Fruit fly (Drosophila melanogaster) whole organism, embryonic: ENCODE measurements around the gene CG13917.

ENCODE experiments used
- CG10147 ChIP-seq: fragments of 200-800 bp; sonication (Bioruptor generic); optimal IDR thresholded peaks from 2 replicates; lab custom pipeline; 2019; ENCODE audit warnings: missing biosample characterization, mild to moderate bottlenecking, missing genetic modification characterization, moderate library complexity
- CG11247 ChIP-seq: fragments of 200-800 bp; sonication (Bioruptor generic); IDR thresholded peaks from 2 replicates; pipeline ENCODE4 v1.3.6; 2022; ENCODE audit warnings: missing biosample characterization, missing genetic modification characterization
- CG11695 ChIP-seq: fragments of 200-800 bp; sonication (Bioruptor generic); IDR thresholded peaks from 3 replicates; pipeline ENCODE4 v1.3.6; 2022; ENCODE audit warnings: missing biosample characterization, missing genetic modification characterization
- CG12769 ChIP-seq: fragments of 200-800 bp; sonication (Bioruptor generic); optimal IDR thresholded peaks from 2 replicates; lab custom pipeline; 2019; ENCODE audit warnings: missing biosample characterization, mild to moderate bottlenecking, missing genetic modification characterization, moderate library complexity
- CG13894 ChIP-seq: fragments of 200-800 bp; sonication (Bioruptor generic); optimal IDR thresholded peaks from 3 replicates; lab custom pipeline; 2018; ENCODE audit warnings: missing biosample characterization, mild to moderate bottlenecking, missing genetic modification characterization, moderate library complexity
- CG14014 ChIP-seq: fragments of 200-800 bp; sonication (Bioruptor generic); IDR thresholded peaks from 2 replicates; pipeline ENCODE4 v1.3.6; 2022; ENCODE audit warnings: missing biosample characterization, missing genetic modification characterization
- CG15269 ChIP-seq: fragments of 200-800 bp; sonication (Bioruptor generic); optimal IDR thresholded peaks from 2 replicates; lab custom pipeline; 2018; ENCODE audit warnings: missing biosample characterization, mild to moderate bottlenecking, missing genetic modification characterization, moderate library complexity
- CG16779 ChIP-seq: fragments of 200-800 bp; sonication (Bioruptor generic); IDR thresholded peaks from 2 replicates; pipeline ENCODE4 v1.3.6; 2022; ENCODE audit warnings: missing biosample characterization, missing genetic modification characterization
- CG31441 ChIP-seq: fragments of 200-800 bp; sonication (Bioruptor generic); IDR thresholded peaks from 2 replicates; pipeline ENCODE4 v1.3.6; 2022; ENCODE audit warnings: missing biosample characterization, missing genetic modification characterization
- CG8089 ChIP-seq: fragments of 200-800 bp; sonication (Bioruptor generic); optimal IDR thresholded peaks from 3 replicates; lab custom pipeline; 2016; ENCODE audit warnings: missing biosample characterization, missing genetic modification characterization
- CG8290 ChIP-seq, 3 experiments: fragments of 200-800 bp; sonication (Bioruptor generic); optimal IDR thresholded peaks; 2 replicates each; lab custom pipeline; 2016 to 2019; ENCODE audit warnings: missing biosample characterization in 3 of 3, missing genetic modification characterization in 3 of 3, mild to moderate bottlenecking in 2 of 3, moderate library complexity in 1 of 3
- Deaf1 ChIP-seq: fragments of 200-800 bp; optimal IDR thresholded peaks from 3 replicates; lab custom pipeline; 2019; ENCODE audit warnings: missing biosample characterization, mild to moderate bottlenecking, missing genetic modification characterization, moderate library complexity
- Dll ChIP-seq: fragments of 200-800 bp; sonication (Bioruptor generic); IDR thresholded peaks from 4 replicates; pipeline ENCODE4 v1.3.6; 2022; ENCODE audit warnings: missing biosample characterization, missing genetic modification characterization; ENCODE audit not compliant: partially characterized antibody
- Drgx ChIP-seq: fragments of 200-800 bp; sonication (Bioruptor generic); IDR thresholded peaks from 2 replicates; pipeline ENCODE4 v1.3.6; 2022; ENCODE audit warnings: missing biosample characterization, missing genetic modification characterization
- Elba2 ChIP-seq: fragments of 200-800 bp; sonication (Bioruptor generic); optimal IDR thresholded peaks from 3 replicates; lab custom pipeline; 2016; ENCODE audit warnings: missing biosample characterization, missing genetic modification characterization
- MESR4 ChIP-seq: fragments of 200-800 bp; sonication (Bioruptor generic); optimal IDR thresholded peaks from 2 replicates; lab custom pipeline; 2018; ENCODE audit warnings: missing biosample characterization, mild to moderate bottlenecking, missing genetic modification characterization, moderate library complexity
- Optix ChIP-seq: fragments of 200-800 bp; sonication (Bioruptor generic); IDR thresholded peaks from 3 replicates; pipeline ENCODE4 v1.3.6; 2022; ENCODE audit warnings: missing biosample characterization, missing genetic modification characterization
- Poxn ChIP-seq: fragments of 200-800 bp; sonication (Bioruptor generic); IDR thresholded peaks from 2 replicates; pipeline ENCODE4 v1.3.6; 2022; ENCODE audit warnings: missing biosample characterization, missing genetic modification characterization
- Six4 ChIP-seq: fragments of 200-800 bp; sonication (Bioruptor generic); optimal IDR thresholded peaks from 2 replicates; lab custom pipeline; 2016; ENCODE audit warnings: missing biosample characterization, missing genetic modification characterization
- Spps ChIP-seq: fragments of 200-800 bp; sonication (Bioruptor generic); optimal IDR thresholded peaks from 2 replicates; lab custom pipeline; 2018; ENCODE audit warnings: missing biosample characterization, mild to moderate bottlenecking, missing genetic modification characterization
- ara ChIP-seq: fragments of 200-800 bp; sonication (Bioruptor generic); IDR thresholded peaks from 2 replicates; pipeline ENCODE4 v1.3.6; 2022; ENCODE audit warnings: missing biosample characterization, missing genetic modification characterization
- br ChIP-seq: fragments of >200 bp; optimal IDR thresholded peaks from 2 replicates; lab custom pipeline; 2017
- chinmo ChIP-seq: fragments of 200-800 bp; sonication (Bioruptor generic); IDR thresholded peaks from 4 replicates; pipeline ENCODE4 v1.3.6; 2022; ENCODE audit warnings: missing biosample characterization, missing genetic modification characterization; ENCODE audit not compliant: partially characterized antibody
- crol ChIP-seq: fragments of 200-800 bp; sonication (Bioruptor generic); IDR thresholded peaks from 2 replicates; pipeline ENCODE4 v1.3.6; 2022; ENCODE audit warnings: missing biosample characterization, missing genetic modification characterization
- crp ChIP-seq, 2 experiments: fragments of 200-800 bp; sonication (Bioruptor generic); optimal IDR thresholded peaks; 2 replicates in 1 of 2; 3 replicates in 1 of 2; lab custom pipeline; 2017; ENCODE audit warnings: missing biosample characterization in 2 of 2, missing genetic modification characterization in 2 of 2, mild to moderate bottlenecking in 1 of 2, moderate library complexity in 1 of 2
- en ChIP-seq: fragments of 200-800 bp; sonication (Bioruptor generic); optimal IDR thresholded peaks from 2 replicates; lab custom pipeline; 2016; ENCODE audit warnings: missing biosample characterization, missing genetic modification characterization
- fd64A ChIP-seq: fragments of 200-800 bp; sonication (Bioruptor generic); optimal IDR thresholded peaks from 3 replicates; lab custom pipeline; 2018; ENCODE audit warnings: missing biosample characterization, mild to moderate bottlenecking, missing genetic modification characterization
- fru ChIP-seq: fragments of >200 bp; optimal IDR thresholded peaks from 2 replicates; lab custom pipeline; 2017
- fu2 ChIP-seq: fragments of 200-800 bp; sonication (Bioruptor generic); optimal IDR thresholded peaks from 2 replicates; lab custom pipeline; 2016; ENCODE audit warnings: missing biosample characterization, missing genetic modification characterization
- grn ChIP-seq: fragments of 200-800 bp; sonication (Bioruptor generic); optimal IDR thresholded peaks from 3 replicates; lab custom pipeline; 2017; ENCODE audit warnings: missing biosample characterization, missing genetic modification characterization
- insv ChIP-seq, 2 experiments: fragments of 200-800 bp; sonication (Bioruptor generic); optimal IDR thresholded peaks; 3 replicates each; lab custom pipeline; 2016 to 2018; ENCODE audit warnings: missing biosample characterization in 2 of 2, missing genetic modification characterization in 2 of 2
- knrl ChIP-seq: fragments of 200-800 bp; sonication (Bioruptor generic); IDR thresholded peaks from 3 replicates; pipeline ENCODE4 v1.3.6; 2022; ENCODE audit warnings: missing biosample characterization, missing genetic modification characterization; ENCODE audit not compliant: partially characterized antibody
- mirr ChIP-seq: fragments of 200-800 bp; sonication (Bioruptor generic); optimal IDR thresholded peaks from 3 replicates; lab custom pipeline; 2018; ENCODE audit warnings: missing biosample characterization, mild to moderate bottlenecking, missing genetic modification characterization
- oc ChIP-seq: fragments of 200-800 bp; sonication (Bioruptor generic); optimal IDR thresholded peaks from 2 replicates; lab custom pipeline; 2018; ENCODE audit warnings: missing biosample characterization, mild to moderate bottlenecking, missing genetic modification characterization, moderate library complexity
- pan ChIP-seq, 4 experiments: fragments of >200 bp in 3 of 4; fragments of 200-800 bp in 1 of 4; sonication (Bioruptor generic) in 1 of 4; optimal IDR thresholded peaks in 3 of 4; IDR thresholded peaks in 1 of 4; 2 replicates each; pipeline versions ENCODE4 v1.3.6 to Lab custom; 2017 to 2022; ENCODE audit warnings: missing biosample characterization in 2 of 4, missing genetic modification characterization in 2 of 4, mixed read lengths in 1 of 4
- pfk ChIP-seq: fragments of 200-800 bp; sonication (Bioruptor generic); optimal IDR thresholded peaks from 2 replicates; lab custom pipeline; 2018; ENCODE audit warnings: missing biosample characterization, mild to moderate bottlenecking, missing genetic modification characterization, moderate library complexity
- prd ChIP-seq, 3 experiments: fragments of >200 bp in 2 of 3; fragments of 200-800 bp in 1 of 3; sonication (Bioruptor generic) in 1 of 3; optimal IDR thresholded peaks in 2 of 3; IDR thresholded peaks in 1 of 3; 2 replicates in 2 of 3; 3 replicates in 1 of 3; pipeline versions ENCODE4 v1.3.6 to Lab custom; 2017 to 2022; ENCODE audit warnings: missing biosample characterization in 1 of 3, missing genetic modification characterization in 1 of 3
- rib ChIP-seq: fragments of 200-800 bp; sonication (Bioruptor generic); IDR thresholded peaks from 2 replicates; pipeline ENCODE4 v1.3.6; 2022; ENCODE audit warnings: missing biosample characterization, missing genetic modification characterization
- sd ChIP-seq: fragments of 200-800 bp; sonication (Bioruptor generic); optimal IDR thresholded peaks from 3 replicates; lab custom pipeline; 2018; ENCODE audit warnings: missing biosample characterization, mild to moderate bottlenecking, missing genetic modification characterization, moderate library complexity
- sens-2 ChIP-seq: fragments of 200-800 bp; sonication (Bioruptor generic); IDR thresholded peaks from 2 replicates; pipeline ENCODE4 v1.3.6; 2022; ENCODE audit warnings: missing biosample characterization, missing genetic modification characterization
- seq ChIP-seq: fragments of 200-800 bp; sonication (Bioruptor generic); IDR thresholded peaks from 2 replicates; pipeline ENCODE4 v1.3.6; 2022; ENCODE audit warnings: missing biosample characterization, missing genetic modification characterization
- sisA ChIP-seq: fragments of 200-800 bp; sonication (Bioruptor generic); IDR thresholded peaks from 2 replicates; pipeline ENCODE4 v1.3.6; 2022; ENCODE audit warnings: missing biosample characterization, missing genetic modification characterization
- tio ChIP-seq: fragments of 200-800 bp; sonication (Bioruptor generic); optimal IDR thresholded peaks from 2 replicates; lab custom pipeline; 2017; ENCODE audit warnings: missing biosample characterization, missing genetic modification characterization, inconsistent platforms
- toy ChIP-seq: fragments of 200-800 bp; sonication (Bioruptor generic); IDR thresholded peaks from 2 replicates; pipeline ENCODE4 v1.3.6; 2022; ENCODE audit warnings: missing biosample characterization, missing genetic modification characterization
- tx ChIP-seq: fragments of 200-800 bp; sonication (Bioruptor generic); optimal IDR thresholded peaks from 2 replicates; lab custom pipeline; 2016; ENCODE audit warnings: missing biosample characterization, missing genetic modification characterization
- vfl ChIP-seq: fragments of 200-800 bp; sonication (Bioruptor generic); optimal IDR thresholded peaks from 2 replicates; lab custom pipeline; 2016; ENCODE audit warnings: missing biosample characterization, missing genetic modification characterization
- wek ChIP-seq: fragments of 200-800 bp; sonication (Bioruptor generic); optimal IDR thresholded peaks from 3 replicates; lab custom pipeline; 2018; ENCODE audit warnings: missing biosample characterization, mild to moderate bottlenecking, missing genetic modification characterization, moderate library complexity

The CG13917 gene

DNA sequence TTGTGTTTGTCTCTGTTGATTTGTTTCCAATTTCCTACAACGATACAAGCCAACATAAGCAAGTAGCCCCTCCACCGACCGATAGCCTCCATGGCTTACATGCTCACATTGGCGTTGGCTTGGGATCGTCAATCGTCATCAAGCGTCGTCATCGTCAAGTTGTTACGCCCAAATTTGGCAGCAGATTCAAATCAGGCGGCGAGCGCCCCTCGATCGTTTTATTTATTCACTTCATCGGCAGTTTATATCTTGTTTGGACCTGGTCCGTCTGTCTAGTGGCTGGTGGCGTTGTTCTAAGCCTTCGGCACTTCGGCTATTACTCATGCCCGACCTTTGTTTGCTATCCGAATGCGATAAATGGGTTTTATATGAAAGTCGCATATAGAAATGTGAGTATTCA, 13.7 kb downstream of the CG13917 start:
- TF ChIP-seq CG31441 (GFP tag; lab: Robert Waterston, UW) (no peak), crol (GFP tag; lab: Robert Waterston, UW) (0 out of 2 replicates have a peak, but pooled peaks have one; percentile 8), sd (peak; percentile 52), CG13894 (peak; percentile 85), CG8290 (GFP tag; optimal IDR thresholded peaks at IDR 0.05; lab: Kevin White, UChicago) (no peak), CG8290 (tag; optimal IDR thresholded peaks at IDR 0.05; lab: Kevin White, UChicago) (peak in 1 of 2 experiments; percentile 8), prd (optimal IDR thresholded peaks at IDR 0.05; lab: Kevin White, UChicago) (no peak), prd (GFP tag; IDR thresholded peaks at IDR 0.05; lab: Robert Waterston, UW) (no peak), grn (peak; percentile 22), Deaf1 (tag; lab: Kevin White, UChicago) (peak; percentile 17), chinmo (GFP tag; lab: Robert Waterston, UW) (peak; percentile 83; the same call in 3 of the 4 replicates), vfl (GFP tag; lab: Kevin White, UChicago) (no peak), CG12769 (peak; percentile 49), CG15269 (peak; percentile 57)

DNA sequence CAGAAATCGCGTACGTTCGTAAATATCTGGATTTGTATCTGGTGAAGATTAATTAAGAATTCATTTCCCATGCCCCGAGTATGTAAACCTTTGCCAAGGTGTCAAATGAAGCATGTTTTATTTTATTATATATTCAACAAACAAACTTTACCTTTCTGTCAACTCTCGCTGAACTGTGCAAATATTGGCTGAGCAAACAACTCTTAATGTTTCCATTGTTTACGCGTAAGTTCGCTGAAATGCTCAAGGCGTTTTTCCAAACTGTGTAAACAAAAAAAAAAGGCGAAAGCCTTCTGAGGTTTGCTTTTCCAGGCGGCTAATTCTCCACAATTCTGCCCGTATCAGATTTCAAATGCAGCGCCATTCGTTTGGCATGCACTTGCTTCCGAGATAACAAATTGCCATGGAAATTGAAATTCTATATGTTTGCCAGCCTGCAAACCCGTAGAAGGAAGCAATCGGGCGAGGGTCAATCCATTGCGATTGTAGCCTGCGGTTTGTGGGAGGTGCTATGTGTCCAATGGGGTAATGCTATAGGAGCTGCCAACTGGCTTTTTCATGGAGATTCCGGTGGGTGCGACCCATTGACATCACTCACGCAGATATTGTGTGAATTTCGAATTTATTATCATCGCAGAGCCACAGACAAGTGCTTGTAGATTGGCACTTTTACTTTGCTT, 15.3 kb downstream of the CG13917 start:
- no peak for TF ChIP-seq MESR4 (GFP tag; lab: Kevin White, UChicago)
- TF ChIP-seq knrl = no peak
- peak; percentile 70 for TF ChIP-seq CG11247
- no peak for TF ChIP-seq CG8290 (GFP tag; optimal IDR thresholded peaks at IDR 0.05; lab: Kevin White, UChicago)
- no peak for TF ChIP-seq CG8290 (tag; optimal IDR thresholded peaks at IDR 0.05; lab: Kevin White, UChicago)
- TF ChIP-seq toy (GFP tag; lab: Robert Waterston, UW) = 0 out of 2 replicates have a peak, but pooled peaks have one; percentile 18
- peak; percentile 26 for TF ChIP-seq Six4
- peak; percentile 83 for TF ChIP-seq CG10147 (GFP tag; lab: Kevin White, UChicago)
- peak; percentile 51 for TF ChIP-seq fd64A
- TF ChIP-seq Spps = no peak
- peak; percentile 41; the same call in 1 of the 2 replicates for TF ChIP-seq Poxn (GFP tag; lab: Robert Waterston, UW)
- 0 out of 2 replicates have a peak, but pooled peaks have one; percentile 34 for TF ChIP-seq CG16779
- peak; percentile 71; the same call in 1 of the 2 replicates for TF ChIP-seq seq (GFP tag; lab: Robert Waterston, UW)
- no peak for TF ChIP-seq pan (optimal IDR thresholded peaks at IDR 0.05; lab: Kevin White, UChicago)
- peak in 1 of 2 experiments; percentile 55 for TF ChIP-seq pan (GFP tag; optimal IDR thresholded peaks at IDR 0.05 in 1 of 2, IDR thresholded peaks at IDR 0.05 in 1 of 2)
- no peak for TF ChIP-seq br
- peak in 1 of 2 experiments; percentile 15 for TF ChIP-seq insv (GFP tag; optimal IDR thresholded peaks at IDR 0.05; lab: Kevin White, UChicago)
- no peak for TF ChIP-seq fru (lab: Kevin White, UChicago)
- TF ChIP-seq Elba2 (GFP tag; lab: Kevin White, UChicago) = no peak
- peak; percentile 19 for TF ChIP-seq tx (GFP tag; lab: Kevin White, UChicago)
- no peak for TF ChIP-seq sisA (GFP tag; lab: Robert Waterston, UW)
- TF ChIP-seq rib (GFP tag; lab: Robert Waterston, UW) = peak; percentile 93
- TF ChIP-seq pfk (GFP tag; lab: Kevin White, UChicago) = peak; percentile 46
- TF ChIP-seq crp (GFP tag; optimal IDR thresholded peaks at IDR 0.05; lab: Kevin White, UChicago) = no peak
- peak; percentile 81 for TF ChIP-seq mirr (GFP tag; lab: Kevin White, UChicago)
- peak; percentile 70; the same call in 1 of the 2 replicates for TF ChIP-seq CG14014
- TF ChIP-seq sens-2 = no peak
- no peak for TF ChIP-seq oc (tag; lab: Kevin White, UChicago)
- TF ChIP-seq ara = no peak
- no peak for TF ChIP-seq Optix (GFP tag; lab: Robert Waterston, UW)
- no peak for TF ChIP-seq Dll
- peak; percentile 29; the same call in 1 of the 2 replicates for TF ChIP-seq Drgx
- TF ChIP-seq tio (GFP tag; lab: Kevin White, UChicago) = no peak
- no peak for TF ChIP-seq en (GFP tag; lab: Kevin White, UChicago)
- TF ChIP-seq wek = peak; percentile 65
- peak; percentile 57 for TF ChIP-seq grn
- TF ChIP-seq CG8089 (GFP tag; lab: Kevin White, UChicago) = peak; percentile 26
- peak; percentile 69; the same call in 1 of the 3 replicates for TF ChIP-seq CG11695 (GFP tag; lab: Robert Waterston, UW)
- peak; percentile 38 for TF ChIP-seq fu2 (GFP tag; lab: Kevin White, UChicago)
